Worm (Caenorhabditis elegans): ENCODE measurements around the gene Y73F8A.36.

Gene Y73F8A.36

DNA sequence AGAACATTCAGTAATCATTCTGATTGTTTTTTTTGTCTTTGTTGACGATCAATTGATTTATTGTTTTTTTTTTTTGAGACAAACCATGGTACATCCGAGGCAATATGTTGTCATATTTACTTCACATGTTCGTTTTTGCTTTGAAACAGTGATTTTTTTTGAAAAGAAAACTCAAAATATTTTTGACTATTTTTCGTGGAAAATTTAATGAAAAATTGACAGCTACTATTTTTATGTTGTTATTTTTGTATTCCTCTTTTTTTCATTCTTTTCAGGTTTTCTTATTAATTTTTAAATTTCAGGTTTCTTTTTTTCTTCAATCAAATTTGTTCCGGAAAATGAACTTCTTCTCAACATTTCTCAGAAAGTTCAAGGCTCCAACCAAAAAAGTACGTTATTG, at the start of gene Y73F8A.36:
Gene Y73F8A.36 (plus strand): TSS at position 301 of the 400 bp plus-strand sequence.
- TF ChIP-seq dao-5 (tag; optimal IDR thresholded peaks at IDR 0.05) = no peak
- no peak for TF ChIP-seq him-1 (tag; optimal IDR thresholded peaks at IDR 0.05)
- no peak for TF ChIP-seq W03F9.2 (tag; optimal IDR thresholded peaks at IDR 0.05)

DNA sequence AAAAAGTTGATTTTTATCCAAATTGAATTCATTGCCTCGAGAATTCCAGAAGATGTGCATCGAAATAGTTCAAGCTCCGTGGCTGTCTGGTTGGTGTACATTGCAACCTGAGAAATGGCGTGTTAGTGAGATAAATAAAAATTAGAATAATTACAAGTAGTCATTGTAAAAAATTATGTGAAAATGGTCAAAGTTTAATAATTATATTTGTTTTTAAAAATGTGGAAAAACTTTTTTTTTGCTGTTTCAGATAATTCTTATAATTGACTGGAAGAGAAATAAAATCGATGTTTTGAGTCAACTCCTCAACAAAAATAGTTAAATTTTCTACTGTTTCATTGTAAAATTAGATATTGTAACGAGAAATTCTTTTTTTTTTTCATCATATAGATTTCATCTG, 42.8 kb upstream of the Y73F8A.36 start, which contains the start of gene sra-30:
Gene sra-30 (minus strand): TSS at position 101 of the 400 bp plus-strand sequence.
- no peak for TF ChIP-seq W03F9.2 (tag; optimal IDR thresholded peaks at IDR 0.05)
- no peak for TF ChIP-seq dao-5 (tag; optimal IDR thresholded peaks at IDR 0.05)
- no peak for TF ChIP-seq him-1 (tag; optimal IDR thresholded peaks at IDR 0.05)

DNA sequence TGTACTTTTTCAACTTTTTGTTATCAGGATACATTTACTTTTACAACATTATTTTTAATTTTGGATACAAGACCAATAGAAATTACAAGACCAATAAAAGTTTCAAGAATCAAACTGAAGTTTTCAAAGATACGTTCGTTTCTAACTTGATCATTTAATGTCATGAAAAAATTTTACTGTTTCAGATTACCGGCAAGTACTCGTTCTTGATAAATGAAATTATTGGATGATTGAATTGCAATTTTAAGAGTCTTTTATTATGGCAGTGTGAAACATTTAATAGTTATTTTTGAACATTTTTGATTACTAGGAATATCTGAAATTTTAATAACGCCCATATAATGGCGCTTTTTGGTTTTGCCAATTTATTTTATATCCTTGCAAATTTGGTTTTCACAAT, 39.1 kb upstream of the Y73F8A.36 start:
- TF ChIP-seq dao-5 (tag; optimal IDR thresholded peaks at IDR 0.05) (no peak), W03F9.2 (tag; optimal IDR thresholded peaks at IDR 0.05) (no peak), him-1 (tag; optimal IDR thresholded peaks at IDR 0.05) (no peak)

DNA sequence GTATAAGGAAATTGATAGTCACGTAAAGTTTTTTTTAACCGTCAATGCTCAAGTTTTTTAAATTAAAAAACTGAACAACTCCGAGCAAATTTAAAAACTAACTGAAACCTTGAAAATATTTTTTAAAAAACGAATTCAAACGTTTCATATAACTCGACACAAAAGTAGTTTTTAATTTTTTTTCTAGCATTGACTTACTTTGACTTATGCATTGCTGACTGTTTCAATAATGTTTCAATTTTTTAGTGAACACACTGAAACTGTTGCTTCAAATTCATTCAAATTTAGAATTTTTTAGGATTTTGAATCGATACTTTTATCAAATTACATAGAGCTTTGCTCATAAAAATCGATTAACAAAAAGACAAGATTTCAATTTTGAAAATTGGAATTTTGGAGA, 35.3 kb upstream of the Y73F8A.36 start:
- no peak for TF ChIP-seq W03F9.2 (tag; optimal IDR thresholded peaks at IDR 0.05)
- TF ChIP-seq him-1 (tag; optimal IDR thresholded peaks at IDR 0.05) = no peak

DNA sequence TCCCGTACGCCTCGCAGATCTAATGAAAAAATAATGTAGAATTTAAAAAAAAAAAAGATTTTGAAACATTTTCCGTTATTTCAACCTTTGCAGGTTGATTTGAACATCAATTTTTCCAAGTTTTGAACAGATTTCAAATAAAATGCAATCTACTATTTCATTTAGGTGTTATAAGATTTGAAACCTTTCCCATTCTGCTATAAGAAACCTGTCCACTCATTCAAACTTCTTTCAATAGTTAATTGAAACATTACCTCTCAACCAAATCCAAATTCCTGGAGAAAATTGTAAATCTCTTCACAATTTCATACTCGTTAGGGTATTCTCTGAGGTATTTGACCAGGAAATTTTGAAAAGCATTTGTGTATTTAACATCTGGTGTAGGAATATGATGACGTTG, 31.1 kb upstream of the Y73F8A.36 start:
- no peak for TF ChIP-seq him-1 (tag; optimal IDR thresholded peaks at IDR 0.05)
- no peak for TF ChIP-seq W03F9.2 (tag; optimal IDR thresholded peaks at IDR 0.05)
- TF ChIP-seq dao-5 (tag; optimal IDR thresholded peaks at IDR 0.05) = no peak

DNA sequence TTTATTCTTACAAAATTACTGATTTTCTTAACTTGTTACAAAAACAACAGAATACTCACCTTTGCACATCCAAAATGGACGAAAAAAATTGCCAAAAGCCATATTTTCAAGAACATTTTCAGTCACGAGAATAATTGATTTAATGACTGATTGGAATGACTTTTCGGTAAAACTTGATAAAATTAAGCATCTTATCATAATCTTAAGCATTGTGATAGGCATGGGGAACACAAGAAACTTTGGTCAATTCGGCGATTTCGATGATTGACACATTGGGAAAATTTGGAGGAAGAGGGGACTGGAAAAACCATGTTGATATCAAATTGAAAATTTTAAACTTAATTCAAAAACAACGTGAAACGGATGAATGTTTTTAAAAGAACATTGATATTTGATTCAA, 30.3 kb upstream of the Y73F8A.36 start, which contains the start of gene Y40H7A.10:
Gene Y40H7A.10 (minus strand): TSS at position 128 of the 400 bp plus-strand sequence.
- TF ChIP-seq him-1 (tag; optimal IDR thresholded peaks at IDR 0.05) = no peak
- no peak for TF ChIP-seq W03F9.2 (tag; optimal IDR thresholded peaks at IDR 0.05)
- no peak for TF ChIP-seq dao-5 (tag; optimal IDR thresholded peaks at IDR 0.05)

- TF ChIP-seq him-1 (tag; optimal IDR thresholded peaks at IDR 0.05) = no peak
- no peak for TF ChIP-seq W03F9.2 (tag; optimal IDR thresholded peaks at IDR 0.05)
- TF ChIP-seq dao-5 (tag; optimal IDR thresholded peaks at IDR 0.05) = no peak
Measured at ce11 chrIV:15220253-15220652, 25.5 kb upstream of the Y73F8A.36 start, which contains the start of gene Y40H7A.11. Gene Y40H7A.11 (minus strand): TSS chrIV:15220353.

DNA sequence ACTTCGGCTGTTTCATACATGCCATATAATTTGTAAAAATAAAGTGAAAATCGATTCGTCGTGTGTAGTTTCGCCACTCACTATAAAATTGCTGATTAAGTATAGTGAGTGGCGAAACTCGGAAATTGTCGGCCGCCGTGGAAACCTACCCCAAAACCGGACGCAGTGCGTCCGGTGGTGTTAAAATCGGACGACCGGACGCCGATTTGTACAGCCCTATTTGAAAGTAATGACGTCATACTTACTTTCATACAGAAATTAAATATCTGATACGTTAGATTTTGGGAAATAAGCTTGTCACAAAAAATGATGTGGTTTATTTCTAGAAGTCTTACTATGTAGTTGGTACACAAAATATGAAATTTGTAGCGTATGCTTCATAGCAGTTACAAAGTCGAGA, 11.5 kb upstream of the Y73F8A.36 start:
- TF ChIP-seq him-1 (tag; optimal IDR thresholded peaks at IDR 0.05) (no peak), dao-5 (tag; optimal IDR thresholded peaks at IDR 0.05) (no peak), W03F9.2 (tag; optimal IDR thresholded peaks at IDR 0.05) (no peak)

DNA sequence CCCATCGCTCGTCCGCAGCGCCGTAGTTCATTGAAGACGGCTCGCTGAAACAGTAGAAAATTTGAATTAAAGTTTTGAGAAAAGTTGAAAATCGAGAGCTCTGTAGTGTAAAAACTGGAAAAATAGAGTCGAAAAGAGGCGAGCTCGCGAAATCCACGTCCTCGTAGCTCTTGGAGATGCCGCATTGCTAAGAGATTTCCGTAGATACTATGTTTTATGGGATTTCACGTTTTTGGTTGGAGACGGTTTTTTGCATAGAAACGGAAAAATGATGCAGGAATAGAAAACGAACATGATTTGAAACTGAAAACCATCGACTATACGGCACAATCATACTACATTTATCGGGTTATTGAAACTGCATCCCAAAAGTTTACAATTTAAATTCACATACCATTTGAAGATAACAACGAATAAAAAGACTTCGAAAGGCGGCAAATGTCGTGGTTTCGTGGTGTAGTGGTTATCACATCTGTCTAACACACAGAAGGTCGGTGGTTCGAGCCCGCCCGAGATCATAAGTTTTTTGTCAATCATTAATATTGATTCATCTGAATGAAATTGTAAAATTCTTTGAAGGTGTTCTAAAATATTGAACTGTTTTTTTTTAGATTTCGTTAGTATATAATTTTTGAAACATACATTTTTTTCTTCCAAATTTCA, 10.7 kb upstream of the Y73F8A.36 start, which contains the start of gene pkd-2:
Gene pkd-2 (minus strand): TSS at position 51 of the 663 bp plus-strand sequence.
- TF ChIP-seq him-1 (tag; optimal IDR thresholded peaks at IDR 0.05) (no peak), W03F9.2 (tag; optimal IDR thresholded peaks at IDR 0.05) (peak; percentile 43), dao-5 (tag; optimal IDR thresholded peaks at IDR 0.05) (no peak)

DNA sequence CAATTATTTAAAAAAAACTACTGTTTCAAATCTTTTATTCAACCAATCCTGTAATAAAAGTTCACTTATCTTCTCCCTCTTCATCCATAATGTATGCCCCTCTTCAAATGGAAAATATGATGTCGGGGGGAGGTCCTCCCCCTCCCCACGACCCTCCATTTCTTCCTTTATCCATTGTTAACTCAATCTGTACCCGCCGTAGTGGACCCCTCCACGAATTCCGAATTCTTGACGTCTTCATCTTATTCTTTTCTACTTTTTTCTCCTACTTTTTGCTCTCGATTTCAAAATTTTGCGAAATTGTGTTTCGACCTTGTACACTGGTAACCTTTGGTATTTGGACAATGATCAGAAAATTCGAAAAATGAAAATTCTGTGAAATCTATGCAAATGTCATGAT, 9.9 kb upstream of the Y73F8A.36 start, which contains the start of gene lgc-52:
Gene lgc-52 (plus strand): TSS at position 268 of the 400 bp plus-strand sequence.
- TF ChIP-seq W03F9.2 (tag; optimal IDR thresholded peaks at IDR 0.05) = no peak
- no peak for TF ChIP-seq dao-5 (tag; optimal IDR thresholded peaks at IDR 0.05)
- no peak for TF ChIP-seq him-1 (tag; optimal IDR thresholded peaks at IDR 0.05)

DNA sequence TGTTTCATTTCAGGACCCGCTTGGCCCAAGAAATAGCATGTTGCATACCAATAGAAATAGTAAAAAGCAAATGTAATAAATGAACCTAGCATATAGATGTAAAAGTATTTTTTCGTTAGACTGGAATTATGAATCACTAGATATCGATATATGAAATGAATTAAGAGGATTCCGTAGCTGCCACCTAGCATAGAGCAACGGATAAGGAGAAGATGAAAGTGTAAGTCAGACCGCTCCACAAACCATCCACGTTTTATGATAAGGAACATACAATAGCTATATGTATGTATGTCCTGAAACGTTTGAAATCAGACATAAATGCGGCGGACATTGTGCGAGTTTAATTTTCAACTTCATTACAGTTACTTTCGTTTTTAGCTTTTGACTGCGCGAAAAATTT, 5.3 kb downstream of the Y73F8A.36 start:
- TF ChIP-seq W03F9.2 (tag; optimal IDR thresholded peaks at IDR 0.05) (no peak), dao-5 (tag; optimal IDR thresholded peaks at IDR 0.05) (no peak), him-1 (tag; optimal IDR thresholded peaks at IDR 0.05) (no peak)

- no peak for TF ChIP-seq him-1 (tag; optimal IDR thresholded peaks at IDR 0.05)
- TF ChIP-seq dao-5 (tag; optimal IDR thresholded peaks at IDR 0.05) = no peak
- no peak for TF ChIP-seq W03F9.2 (tag; optimal IDR thresholded peaks at IDR 0.05)
Measured at ce11 chrIV:15252157-15252556, 6.4 kb downstream of the Y73F8A.36 start, which contains the start of gene srj-42. Gene srj-42 (minus strand): TSS chrIV:15252257.

- TF ChIP-seq W03F9.2 (tag; optimal IDR thresholded peaks at IDR 0.05) (no peak), him-1 (tag; optimal IDR thresholded peaks at IDR 0.05) (no peak), dao-5 (tag; optimal IDR thresholded peaks at IDR 0.05) (no peak)
Measured at ce11 chrIV:15259548-15259947, 13.8 kb downstream of the Y73F8A.36 start, which contains the start of gene Y73F8A.5. Gene Y73F8A.5 (plus strand): TSS chrIV:15259868.

- TF ChIP-seq W03F9.2 (tag; optimal IDR thresholded peaks at IDR 0.05) (no peak), him-1 (tag; optimal IDR thresholded peaks at IDR 0.05) (no peak), dao-5 (tag; optimal IDR thresholded peaks at IDR 0.05) (no peak)
Measured at ce11 chrIV:15274063-15274462, 28.3 kb downstream of the Y73F8A.36 start.

Data from whole organism, L4/young adult.